Fruit fly (Drosophila melanogaster): ENCODE measurements around the gene CG9269.

dm6 chr3R:13617228-13617627 is 1.5 kb downstream of the CG9269 start:
- no peak for TF ChIP-seq CTCF (optimal IDR thresholded peaks at IDR 0.05)
- no peak for TF ChIP-seq CG8478 (optimal IDR thresholded peaks at IDR 0.05)

Data from S2 (cell line).